Worm (Caenorhabditis elegans) whole organism, L4/young adult: Measurements from ENCODE around the gene unc-25.

ENCODE experiments used
- W03F9.2 ChIP-seq: fragments of 150-350 bp; optimal IDR thresholded peaks from 2 replicates; lab custom pipeline; 2014; ENCODE audit warnings: missing biosample characterization, missing genetic modification characterization
- dao-5 ChIP-seq: sonication (generic microtip); optimal IDR thresholded peaks from 2 replicates; lab custom pipeline; 2016; ENCODE audit warnings: missing genotype, missing genetic modification characterization, moderate library complexity, missing compliant biosample characterization
- him-1 ChIP-seq: sonication (generic microtip); optimal IDR thresholded peaks from 2 replicates; lab custom pipeline; 2016; ENCODE audit warnings: missing genotype, missing genetic modification reagents, missing genetic modification characterization, missing compliant biosample characterization

unc-25 gene

DNA sequence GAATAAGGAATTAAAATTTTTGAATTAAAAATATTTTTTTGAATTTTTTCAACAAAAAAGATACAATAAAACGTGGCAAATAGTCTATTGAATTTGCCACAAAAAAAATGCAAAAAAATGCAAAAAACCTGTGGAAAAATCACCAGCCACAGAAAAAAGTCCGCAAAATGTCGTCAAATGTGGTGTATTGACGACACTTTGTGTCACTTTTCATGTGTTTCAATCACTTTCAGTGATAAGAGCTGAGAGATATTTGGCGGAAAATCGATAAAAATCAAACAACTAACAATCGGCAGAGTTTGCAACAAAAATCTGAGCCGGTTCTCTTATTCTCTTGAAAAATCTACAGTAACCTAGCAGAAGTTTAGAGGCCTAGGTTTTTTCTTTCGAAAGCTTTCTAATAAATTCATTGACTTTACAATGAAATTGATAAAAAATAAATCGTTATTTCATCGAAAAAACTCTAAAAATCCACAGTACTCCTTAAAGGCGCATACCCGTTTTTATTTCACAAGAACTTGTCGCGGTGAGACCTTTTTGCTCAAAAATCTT, 29.5 kb downstream of the unc-25 start:
- TF ChIP-seq W03F9.2 (tag; lab: Kevin White, UChicago) (peak; percentile 10), dao-5 (tag; lab: Kevin White, UChicago) (no peak)

DNA sequence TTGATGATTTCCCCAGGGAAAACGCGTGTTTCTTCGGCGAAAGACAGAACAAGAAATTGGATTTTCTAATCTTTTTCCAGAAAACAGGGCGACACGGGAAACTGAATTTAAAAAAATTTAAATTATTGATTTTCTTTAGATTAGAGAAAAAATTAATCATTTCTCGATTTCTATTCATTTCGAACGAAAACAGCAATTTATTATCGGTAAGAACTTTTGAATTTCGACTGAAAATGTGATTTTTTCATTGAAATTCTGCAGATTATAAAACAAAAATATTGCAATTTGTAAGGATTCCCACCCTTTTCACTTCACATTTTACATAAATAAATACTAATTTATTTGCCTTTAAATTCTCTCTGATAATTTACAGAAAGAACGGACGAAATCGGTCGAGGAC, 29.9 kb downstream of the unc-25 start, which contains the start of gene bckd-1A:
TSS of gene bckd-1A (minus strand) at position 101 of the 400 bp plus-strand sequence.
- TF ChIP-seq dao-5 (tag; lab: Kevin White, UChicago) = no peak
- TF ChIP-seq him-1 (tag; lab: Kevin White, UChicago) = no peak
- no peak for TF ChIP-seq W03F9.2 (tag; lab: Kevin White, UChicago)

DNA sequence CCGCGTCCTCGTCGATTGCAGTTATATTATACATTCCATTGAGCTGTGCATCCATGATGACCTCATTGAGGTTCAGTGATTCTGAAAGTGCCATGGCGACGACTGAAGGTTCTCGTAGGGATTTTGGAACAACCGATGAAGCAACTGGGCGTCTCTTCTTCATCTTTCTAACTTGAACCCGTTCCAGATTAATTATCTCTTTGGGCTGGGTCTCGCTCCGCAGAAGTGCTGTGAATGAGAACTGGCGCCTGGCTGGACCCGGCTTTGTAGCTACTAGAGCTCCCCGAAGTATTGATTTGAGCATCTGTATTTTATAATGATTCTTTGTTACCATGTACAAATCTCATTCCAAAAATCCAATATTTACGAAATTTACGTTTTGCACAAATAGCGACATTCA, 35.1 kb downstream of the unc-25 start, which contains the start of gene ZK1010.2:
TSS of gene ZK1010.2 (minus strand) at position 304 of the 400 bp plus-strand sequence.
- TF ChIP-seq him-1 (tag; lab: Kevin White, UChicago) (no peak), dao-5 (tag; lab: Kevin White, UChicago) (no peak), W03F9.2 (tag; lab: Kevin White, UChicago) (no peak)

DNA sequence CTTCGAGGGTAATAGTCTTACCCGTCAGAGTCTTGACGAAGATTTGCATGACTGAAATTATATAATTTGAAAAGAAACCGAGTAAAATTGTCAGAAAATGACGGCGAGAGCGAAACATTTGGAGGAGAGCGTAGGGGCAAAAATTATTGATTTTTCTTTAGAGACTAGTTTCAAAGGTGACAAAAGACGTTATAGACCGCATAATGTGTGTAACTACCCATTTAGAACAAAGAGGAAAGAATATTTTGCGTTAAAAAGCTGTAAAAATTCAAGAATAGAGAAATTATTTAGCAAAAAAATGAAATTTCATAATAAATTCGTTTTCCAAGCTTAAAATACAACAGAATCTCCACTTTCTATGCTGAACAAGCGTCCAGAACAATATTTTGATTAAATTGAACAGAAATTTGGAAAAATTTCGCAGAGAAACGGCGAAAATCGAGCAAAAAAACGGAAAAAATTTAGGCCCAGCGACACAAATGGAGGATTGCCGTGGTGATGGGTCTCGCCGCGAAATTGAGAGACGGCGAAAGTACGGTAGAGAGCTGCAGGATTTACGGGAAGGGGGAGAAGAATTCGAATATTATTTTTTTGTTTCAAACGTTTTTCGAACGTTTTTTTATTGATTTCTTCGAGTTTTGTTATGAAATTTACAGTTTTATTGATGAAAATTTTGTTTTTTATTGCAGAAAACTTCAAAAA, 36.2 kb downstream of the unc-25 start, which contains the start of the genes ubq-2 and frg-1:
TSS of gene ubq-2 (minus strand) at position 51 of the 702 bp plus-strand sequence.
TSS of gene frg-1 (plus strand) at position 690 of the 702 bp plus-strand sequence.
- TF ChIP-seq W03F9.2 (tag; lab: Kevin White, UChicago) (peak; percentile 78), him-1 (tag; lab: Kevin White, UChicago) (peak; percentile 59), dao-5 (tag; lab: Kevin White, UChicago) (no peak)

DNA sequence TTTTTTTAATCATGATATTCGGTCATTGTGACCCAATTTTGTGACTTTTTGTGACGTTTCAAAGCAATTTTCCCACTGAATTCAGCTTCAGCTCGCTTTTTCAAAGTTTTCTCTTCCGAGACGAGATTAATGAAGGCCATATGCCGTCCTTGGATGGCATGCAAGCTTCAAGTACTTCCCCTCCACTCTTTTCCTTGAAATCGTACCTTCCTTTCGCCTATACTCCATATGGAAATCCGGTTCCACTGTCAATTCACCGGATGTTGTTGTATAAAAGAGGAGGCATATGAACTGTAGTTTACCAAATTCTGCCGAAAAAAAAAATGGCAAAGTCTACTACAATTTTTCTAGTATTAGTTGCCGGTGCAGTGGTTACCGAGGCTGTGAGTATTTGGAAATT, 38.3 kb downstream of the unc-25 start, which contains the start of gene ZK1010.4:
TSS of gene ZK1010.4 (plus strand) at position 301 of the 400 bp plus-strand sequence.
- no peak for TF ChIP-seq him-1 (tag; lab: Kevin White, UChicago)
- no peak for TF ChIP-seq dao-5 (tag; lab: Kevin White, UChicago)
- TF ChIP-seq W03F9.2 (tag; lab: Kevin White, UChicago) = no peak

DNA sequence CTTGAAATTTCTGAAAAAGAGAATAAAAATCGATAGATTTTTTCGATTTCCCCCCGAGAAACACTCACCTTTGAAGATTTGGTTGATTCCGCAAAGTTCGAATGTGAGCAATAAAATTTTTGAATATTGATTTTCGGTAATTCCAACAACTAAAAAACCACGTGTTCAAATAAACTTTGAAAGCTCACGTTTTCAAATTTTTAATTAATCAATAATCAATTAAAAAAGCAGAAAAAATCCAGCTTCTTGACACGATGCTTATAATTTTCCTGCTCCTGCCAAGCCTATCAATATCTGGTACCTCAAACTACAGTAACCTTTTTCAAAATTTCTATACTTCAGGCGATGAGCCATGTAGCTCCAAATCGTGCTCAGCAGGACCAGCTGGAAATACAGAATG, 45.0 kb downstream of the unc-25 start, which contains the start of gene ZK1010.5:
TSS of gene ZK1010.5 (minus strand) at position 101 of the 400 bp plus-strand sequence.
- no peak for TF ChIP-seq dao-5 (tag; lab: Kevin White, UChicago)
- no peak for TF ChIP-seq him-1 (tag; lab: Kevin White, UChicago)
- TF ChIP-seq W03F9.2 (tag; lab: Kevin White, UChicago) = no peak

DNA sequence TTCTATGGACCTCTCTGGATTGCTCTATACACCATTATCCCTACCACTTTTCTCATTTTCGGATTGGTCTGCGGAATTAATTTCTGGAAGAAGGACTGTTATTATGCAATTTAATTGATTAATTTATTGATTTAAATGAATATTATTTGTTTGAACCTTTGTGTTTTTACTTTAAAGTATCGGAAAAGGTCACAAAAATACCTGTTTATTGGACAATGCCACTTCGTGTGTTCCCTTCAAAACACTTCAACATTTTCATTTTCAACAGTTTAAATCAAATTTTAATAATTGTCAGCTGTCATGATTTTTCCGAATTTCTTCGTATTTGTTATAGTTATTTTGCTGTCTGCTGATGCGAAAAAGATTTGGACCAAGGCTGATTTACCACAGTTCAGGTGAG, 48.5 kb downstream of the unc-25 start, which contains the start of gene ZK1010.12:
TSS of gene ZK1010.12 (plus strand) at position 301 of the 400 bp plus-strand sequence.
- no peak for TF ChIP-seq W03F9.2 (tag; lab: Kevin White, UChicago)
- no peak for TF ChIP-seq him-1 (tag; lab: Kevin White, UChicago)
- TF ChIP-seq dao-5 (tag; lab: Kevin White, UChicago) = no peak

DNA sequence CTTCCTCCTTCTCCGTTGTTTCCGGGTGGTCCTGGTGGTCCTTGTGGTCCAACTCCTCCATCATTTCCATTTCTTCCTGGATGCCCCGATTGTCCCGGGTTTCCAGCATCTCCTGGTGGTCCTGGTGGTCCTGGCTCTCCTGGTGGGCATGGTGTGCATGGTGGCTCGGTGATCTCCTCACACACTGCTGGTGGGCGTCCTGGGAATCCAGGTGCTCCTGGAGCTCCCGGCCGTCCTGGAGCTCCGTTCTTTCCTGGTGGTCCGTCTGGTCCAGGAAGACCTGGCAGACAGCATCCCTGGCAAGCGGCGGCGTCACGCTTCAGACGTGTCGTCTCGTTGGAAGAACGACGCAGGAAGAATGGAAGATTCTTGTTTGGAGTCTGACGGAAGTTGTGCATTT, 50.6 kb downstream of the unc-25 start:
- TF ChIP-seq dao-5 (tag; lab: Kevin White, UChicago) (no peak), him-1 (tag; lab: Kevin White, UChicago) (no peak), W03F9.2 (tag; lab: Kevin White, UChicago) (no peak)

DNA sequence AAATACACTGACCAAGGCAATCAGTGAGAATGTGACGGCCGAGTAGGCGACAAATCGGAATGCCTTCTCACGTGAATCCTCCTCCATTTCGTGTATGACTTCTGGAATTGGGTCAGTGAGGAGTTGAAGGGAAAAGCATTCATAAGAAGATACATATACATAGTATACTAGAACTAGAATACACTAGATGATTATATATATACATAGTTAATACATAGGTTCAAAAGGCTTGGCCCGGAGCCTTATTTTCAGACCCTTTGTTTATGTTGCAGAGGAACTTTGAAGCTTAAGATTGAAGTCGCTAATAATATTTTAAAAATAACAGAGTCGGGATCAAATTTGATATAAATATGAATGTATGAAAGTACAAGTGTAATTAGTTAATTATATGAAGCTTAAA, 51.2 kb downstream of the unc-25 start, which contains the start of gene col-97:
TSS of gene col-97 (minus strand) at position 101 of the 400 bp plus-strand sequence.
- no peak for TF ChIP-seq dao-5 (tag; lab: Kevin White, UChicago)
- TF ChIP-seq W03F9.2 (tag; lab: Kevin White, UChicago) = no peak
- no peak for TF ChIP-seq him-1 (tag; lab: Kevin White, UChicago)

DNA sequence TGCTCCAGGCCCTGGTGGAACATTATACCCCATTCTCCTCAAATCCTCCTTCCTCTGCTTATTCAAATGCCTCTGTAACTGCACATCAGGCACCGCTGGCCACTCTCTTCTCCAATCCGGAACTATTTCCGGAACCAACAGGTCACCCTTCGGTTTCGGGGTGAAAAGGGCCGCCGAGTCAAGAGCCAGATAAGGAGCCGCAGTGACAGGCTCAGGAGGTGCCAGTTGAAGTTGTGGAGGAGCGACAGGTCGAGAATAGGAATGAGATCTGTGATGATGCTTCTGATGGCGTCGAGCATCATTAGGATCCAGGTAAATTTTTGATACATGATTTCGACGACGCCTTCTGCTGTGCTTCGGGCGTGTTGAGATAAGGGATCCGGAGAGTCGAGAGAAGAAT, 55.8 kb downstream of the unc-25 start:
- no peak for TF ChIP-seq dao-5 (tag; lab: Kevin White, UChicago)
- TF ChIP-seq him-1 (tag; lab: Kevin White, UChicago) = no peak
- TF ChIP-seq W03F9.2 (tag; lab: Kevin White, UChicago) = no peak
